Fruit fly (Drosophila melanogaster) whole organism, adult: Measurements from ENCODE around the gene dlp.

Experiments used
- CG11617 ChIP-seq: fragments of 200-800 bp; sonication (Bioruptor generic); optimal IDR thresholded peaks from 2 replicates; lab custom pipeline; 2017; ENCODE audit warnings: mild to moderate bottlenecking, missing biosample characterization, missing genetic modification reagents, missing genetic modification characterization
- CG1620 ChIP-seq: fragments of 200-800 bp; sonication (Bioruptor generic); optimal IDR thresholded peaks from 2 replicates; lab custom pipeline; 2016; ENCODE audit warnings: missing biosample characterization, missing genetic modification characterization
- CG33017 ChIP-seq: fragments of 200-800 bp; sonication (Bioruptor generic); optimal IDR thresholded peaks from 2 replicates; lab custom pipeline; 2018; ENCODE audit warnings: missing biosample characterization, mild to moderate bottlenecking, missing genetic modification characterization, moderate library complexity
- CG5204 ChIP-seq: fragments of 200-800 bp; sonication (Bioruptor generic); optimal IDR thresholded peaks from 2 replicates; lab custom pipeline; 2016; ENCODE audit warnings: missing biosample characterization, missing genetic modification characterization
- CG7045 ChIP-seq: fragments of 200-800 bp; sonication (Bioruptor generic); optimal IDR thresholded peaks from 2 replicates; lab custom pipeline; 2017; ENCODE audit warnings: missing biosample characterization, mild to moderate bottlenecking, missing genetic modification characterization
- Clk ChIP-seq: fragments of 200-800 bp; sonication (Bioruptor generic); optimal IDR thresholded peaks from 2 replicates; lab custom pipeline; 2017; ENCODE audit warnings: missing biosample characterization, missing genetic modification characterization
- Mnt ChIP-seq: fragments of 200-800 bp; sonication (Bioruptor generic); optimal IDR thresholded peaks from 2 replicates; lab custom pipeline; 2016; ENCODE audit warnings: missing biosample characterization, mild to moderate bottlenecking, missing genetic modification characterization
- cnc ChIP-seq, 2 experiments: fragments of >200 bp; optimal IDR thresholded peaks; 2 replicates each; lab custom pipeline; 2017
- ovo ChIP-seq: fragments of 200-800 bp; sonication (Bioruptor generic); optimal IDR thresholded peaks from 2 replicates; lab custom pipeline; 2016; ENCODE audit warnings: missing biosample characterization, missing genetic modification characterization
- toe ChIP-seq: fragments of 200-800 bp; sonication (Bioruptor generic); optimal IDR thresholded peaks from 2 replicates; lab custom pipeline; 2016; ENCODE audit warnings: missing biosample characterization, missing genetic modification characterization

dm6 chr3L:14697005-14697404, 64.6 kb downstream of the dlp start, which contains the start of gene CG13474:
- no peak for TF ChIP-seq ovo (GFP tag; lab: Kevin White, UChicago)
- no peak for TF ChIP-seq Mnt (GFP tag; lab: Kevin White, UChicago)
- no peak for TF ChIP-seq CG33017
- no peak for TF ChIP-seq toe (GFP tag; lab: Kevin White, UChicago)
- no peak for TF ChIP-seq CG1620 (GFP tag; lab: Kevin White, UChicago)
- no peak for TF ChIP-seq CG11617 (GFP tag; lab: Kevin White, UChicago)
- TF ChIP-seq CG7045 (GFP tag; lab: Kevin White, UChicago), result no peak
- TF ChIP-seq cnc (optimal IDR thresholded peaks at IDR 0.05; lab: Kevin White, UChicago), result no peak
- no peak for TF ChIP-seq CG5204 (GFP tag; lab: Kevin White, UChicago)
- no peak for TF ChIP-seq Clk (GFP tag; lab: Kevin White, UChicago)
